Fruit fly (Drosophila melanogaster) whole organism, embryonic: ENCODE data around the gene CG11307.

Experiments
- B-H2 ChIP-seq: fragments of 200-800 bp; sonication (Bioruptor generic); optimal IDR thresholded peaks from 2 replicates; lab custom pipeline; 2018; ENCODE audit warnings: missing biosample characterization, mild to moderate bottlenecking, missing genetic modification characterization
- Bdp1 ChIP-seq: fragments of 200-800 bp; sonication (Bioruptor generic); optimal IDR thresholded peaks from 3 replicates; lab custom pipeline; 2016; ENCODE audit warnings: missing biosample characterization, missing genetic modification characterization
- C15 ChIP-seq: fragments of 200-800 bp; sonication (Bioruptor generic); IDR thresholded peaks from 3 replicates; pipeline ENCODE4 v1.3.6; 2022; ENCODE audit warnings: missing biosample characterization, missing genetic modification characterization
- CG10267 ChIP-seq: fragments of 200-800 bp; sonication (Bioruptor generic); optimal IDR thresholded peaks from 2 replicates; lab custom pipeline; 2018; ENCODE audit warnings: missing biosample characterization, mild to moderate bottlenecking, missing genetic modification characterization, moderate library complexity
- CG10321 ChIP-seq: fragments of 200-800 bp; sonication (Bioruptor generic); IDR thresholded peaks from 2 replicates; pipeline ENCODE4 v1.3.6; 2022; ENCODE audit warnings: missing biosample characterization, missing genetic modification characterization
- CG10366 ChIP-seq: fragments of 200-800 bp; sonication (Bioruptor generic); IDR thresholded peaks from 2 replicates; pipeline ENCODE4 v1.3.6; 2022; ENCODE audit warnings: missing biosample characterization, missing genetic modification characterization
- CG10431 ChIP-seq: fragments of 200-800 bp; sonication (Bioruptor generic); optimal IDR thresholded peaks from 3 replicates; lab custom pipeline; 2018; ENCODE audit warnings: missing biosample characterization, mild to moderate bottlenecking, missing genetic modification characterization
- CG10654 ChIP-seq: fragments of 200-800 bp; sonication (Bioruptor generic); optimal IDR thresholded peaks from 2 replicates; lab custom pipeline; 2016; ENCODE audit warnings: missing biosample characterization, missing genetic modification characterization
- CG1233 ChIP-seq: fragments of 200-800 bp; sonication (Bioruptor generic); optimal IDR thresholded peaks from 4 replicates; lab custom pipeline; 2018; ENCODE audit warnings: missing biosample characterization, mild to moderate bottlenecking, missing genetic modification characterization
- CG12769 ChIP-seq: fragments of 200-800 bp; sonication (Bioruptor generic); optimal IDR thresholded peaks from 2 replicates; lab custom pipeline; 2019; ENCODE audit warnings: missing biosample characterization, mild to moderate bottlenecking, missing genetic modification characterization, moderate library complexity
- CG12942 ChIP-seq: fragments of 200-800 bp; sonication (Bioruptor generic); optimal IDR thresholded peaks from 3 replicates; lab custom pipeline; 2016; ENCODE audit warnings: missing biosample characterization, missing genetic modification characterization
- CG13123 ChIP-seq: fragments of 200-800 bp; sonication (Bioruptor generic); optimal IDR thresholded peaks from 2 replicates; lab custom pipeline; 2016; ENCODE audit warnings: missing biosample characterization, missing genetic modification characterization
- CG14050 ChIP-seq: fragments of 200-800 bp; sonication (Bioruptor generic); IDR thresholded peaks from 3 replicates; pipeline ENCODE4 v1.3.6; 2022; ENCODE audit warnings: missing biosample characterization, missing genetic modification characterization
- CG14710 ChIP-seq: fragments of 200-800 bp; sonication (Bioruptor generic); optimal IDR thresholded peaks from 3 replicates; lab custom pipeline; 2019; ENCODE audit warnings: missing biosample characterization, mild to moderate bottlenecking, missing genetic modification characterization, moderate library complexity
- CG15601 ChIP-seq: fragments of 200-800 bp; sonication (Bioruptor generic); optimal IDR thresholded peaks from 3 replicates; lab custom pipeline; 2019; ENCODE audit warnings: missing biosample characterization, mild to moderate bottlenecking, missing genetic modification characterization, moderate library complexity
- CG1647 ChIP-seq: fragments of 200-800 bp; sonication (Bioruptor generic); optimal IDR thresholded peaks from 3 replicates; lab custom pipeline; 2016; ENCODE audit warnings: missing biosample characterization, missing genetic modification characterization
- CG17385 ChIP-seq: fragments of 200-800 bp; sonication (Bioruptor generic); optimal IDR thresholded peaks from 3 replicates; lab custom pipeline; 2018; ENCODE audit warnings: missing biosample characterization, mild to moderate bottlenecking, missing genetic modification characterization
- CG2889 ChIP-seq: fragments of 200-800 bp; sonication (Bioruptor generic); IDR thresholded peaks from 3 replicates; pipeline ENCODE4 v1.3.6; 2022; ENCODE audit warnings: missing biosample characterization, missing genetic modification characterization
- CG30403 ChIP-seq: fragments of 200-800 bp; sonication (Bioruptor generic); optimal IDR thresholded peaks from 3 replicates; lab custom pipeline; 2016; ENCODE audit warnings: missing biosample characterization, missing genetic modification characterization
- CG31224 ChIP-seq: fragments of 200-800 bp; sonication (Bioruptor generic); IDR thresholded peaks from 2 replicates; pipeline ENCODE4 v1.3.6; 2022; ENCODE audit warnings: missing biosample characterization, missing genetic modification characterization
- CG31365 ChIP-seq: fragments of 200-800 bp; sonication (Bioruptor generic); optimal IDR thresholded peaks from 2 replicates; lab custom pipeline; 2018; ENCODE audit warnings: missing biosample characterization, mild to moderate bottlenecking, missing genetic modification characterization
- CG4854 ChIP-seq: fragments of 200-800 bp; sonication (Bioruptor generic); optimal IDR thresholded peaks from 2 replicates; lab custom pipeline; 2016; ENCODE audit warnings: missing biosample characterization, missing genetic modification characterization, inconsistent platforms
- CG6254 ChIP-seq: fragments of 200-800 bp; sonication (Bioruptor generic); optimal IDR thresholded peaks from 3 replicates; lab custom pipeline; 2017; ENCODE audit warnings: mild to moderate bottlenecking, missing biosample characterization, missing genetic modification reagents, missing genetic modification characterization
- CG7928 ChIP-seq: fragments of 200-800 bp; sonication (Bioruptor generic); optimal IDR thresholded peaks from 2 replicates; lab custom pipeline; 2017; ENCODE audit warnings: missing biosample characterization, mild to moderate bottlenecking, missing genetic modification characterization
- CG8359 ChIP-seq: fragments of 200-800 bp; sonication (Bioruptor generic); optimal IDR thresholded peaks from 2 replicates; lab custom pipeline; 2017; ENCODE audit warnings: missing biosample characterization, mild to moderate bottlenecking, missing genetic modification characterization, borderline replicate concordance
- CG9932 ChIP-seq: fragments of 200-800 bp; sonication (Bioruptor generic); IDR thresholded peaks from 2 replicates; pipeline ENCODE4 v1.3.6; 2022; ENCODE audit warnings: missing biosample characterization, missing genetic modification characterization
- CHES-1-like ChIP-seq: fragments of 200-800 bp; sonication (Bioruptor generic); optimal IDR thresholded peaks from 2 replicates; lab custom pipeline; 2016; ENCODE audit warnings: missing biosample characterization, missing genetic modification characterization
- Deaf1 ChIP-seq: fragments of 200-800 bp; optimal IDR thresholded peaks from 3 replicates; lab custom pipeline; 2019; ENCODE audit warnings: missing biosample characterization, mild to moderate bottlenecking, missing genetic modification characterization, moderate library complexity
- Elba2 ChIP-seq: fragments of 200-800 bp; sonication (Bioruptor generic); optimal IDR thresholded peaks from 3 replicates; lab custom pipeline; 2016; ENCODE audit warnings: missing biosample characterization, missing genetic modification characterization
- Mad ChIP-seq: fragments of 200-800 bp; sonication (Bioruptor generic); optimal IDR thresholded peaks from 2 replicates; lab custom pipeline; 2016; ENCODE audit warnings: missing biosample characterization, missing genetic modification characterization
- Myb ChIP-seq: fragments of 200-800 bp; sonication (Bioruptor generic); optimal IDR thresholded peaks from 2 replicates; lab custom pipeline; 2016; ENCODE audit warnings: missing biosample characterization, missing genetic modification characterization
- Scr ChIP-seq: fragments of 200-800 bp; sonication (Bioruptor generic); IDR thresholded peaks from 2 replicates; pipeline ENCODE4 v1.3.6; 2022; ENCODE audit warnings: missing biosample characterization, missing genetic modification characterization; ENCODE audit not compliant: partially characterized antibody
- Six4 ChIP-seq: fragments of 200-800 bp; sonication (Bioruptor generic); optimal IDR thresholded peaks from 2 replicates; lab custom pipeline; 2016; ENCODE audit warnings: missing biosample characterization, missing genetic modification characterization
- Sox102F ChIP-seq: fragments of 200-800 bp; sonication (Bioruptor generic); optimal IDR thresholded peaks from 2 replicates; lab custom pipeline; 2018; ENCODE audit warnings: missing biosample characterization, mild to moderate bottlenecking, missing genetic modification characterization, moderate library complexity
- amos ChIP-seq: fragments of 200-800 bp; sonication (Bioruptor generic); IDR thresholded peaks from 2 replicates; pipeline ENCODE4 v1.3.6; 2022; ENCODE audit warnings: missing biosample characterization, missing genetic modification characterization; ENCODE audit not compliant: partially characterized antibody
- aop ChIP-seq: fragments of 200-800 bp; sonication (Bioruptor generic); IDR thresholded peaks from 2 replicates; pipeline ENCODE4 v1.3.6; 2022; ENCODE audit warnings: missing biosample characterization, missing genetic modification characterization
- bowl ChIP-seq: fragments of 200-800 bp; sonication (Bioruptor generic); IDR thresholded peaks from 2 replicates; pipeline ENCODE4 v1.3.6; 2022; ENCODE audit warnings: missing biosample characterization, missing genetic modification characterization
- bsh ChIP-seq, 2 experiments: fragments of 200-800 bp; sonication (Bioruptor generic); optimal IDR thresholded peaks; 2 replicates each; lab custom pipeline; 2017 to 2018; ENCODE audit warnings: mild to moderate bottlenecking in 2 of 2, missing biosample characterization in 2 of 2, missing genetic modification characterization in 2 of 2, moderate library complexity in 1 of 2
- dmrt99B ChIP-seq: fragments of 200-800 bp; sonication (Bioruptor generic); optimal IDR thresholded peaks from 2 replicates; lab custom pipeline; 2018; ENCODE audit warnings: missing biosample characterization, mild to moderate bottlenecking, missing genetic modification characterization, moderate library complexity
- ems ChIP-seq: fragments of 200-800 bp; sonication (Bioruptor generic); optimal IDR thresholded peaks from 3 replicates; lab custom pipeline; 2016; ENCODE audit warnings: missing biosample characterization, missing genetic modification characterization
- gsb-n ChIP-seq: fragments of 200-800 bp; sonication (Bioruptor generic); optimal IDR thresholded peaks from 3 replicates; lab custom pipeline; 2018; ENCODE audit warnings: missing biosample characterization, mild to moderate bottlenecking, missing genetic modification characterization
- hb ChIP-seq: fragments of 200-800 bp; sonication (Bioruptor generic); IDR thresholded peaks from 3 replicates; pipeline ENCODE4 v1.3.6; 2022; ENCODE audit warnings: missing biosample characterization, missing genetic modification characterization; ENCODE audit not compliant: partially characterized antibody
- jing ChIP-seq: fragments of 200-800 bp; sonication (Bioruptor generic); optimal IDR thresholded peaks from 2 replicates; lab custom pipeline; 2018; ENCODE audit warnings: missing biosample characterization, mild to moderate bottlenecking, missing genetic modification characterization
- luna ChIP-seq: fragments of 200-800 bp; sonication (Bioruptor generic); optimal IDR thresholded peaks from 2 replicates; lab custom pipeline; 2016; ENCODE audit warnings: missing biosample characterization, missing genetic modification characterization
- oc ChIP-seq: fragments of 200-800 bp; sonication (Bioruptor generic); optimal IDR thresholded peaks from 2 replicates; lab custom pipeline; 2018; ENCODE audit warnings: missing biosample characterization, mild to moderate bottlenecking, missing genetic modification characterization, moderate library complexity
- peb ChIP-seq: fragments of 200-800 bp; sonication (Bioruptor generic); IDR thresholded peaks from 2 replicates; pipeline ENCODE4 v1.3.6; 2022; ENCODE audit warnings: missing biosample characterization, missing genetic modification characterization
- slp2 ChIP-seq: fragments of 200-800 bp; sonication (Bioruptor generic); optimal IDR thresholded peaks from 2 replicates; lab custom pipeline; 2016; ENCODE audit warnings: missing biosample characterization, missing genetic modification characterization
- sna ChIP-seq: fragments of 200-800 bp; sonication (Bioruptor generic); IDR thresholded peaks from 2 replicates; pipeline ENCODE4 v1.3.6; 2022; ENCODE audit warnings: missing biosample characterization, missing genetic modification characterization; ENCODE audit not compliant: partially characterized antibody
- sqz ChIP-seq: fragments of 200-800 bp; sonication (Bioruptor generic); optimal IDR thresholded peaks from 3 replicates; lab custom pipeline; 2018; ENCODE audit warnings: missing biosample characterization, mild to moderate bottlenecking, missing genetic modification characterization
- stwl ChIP-seq: fragments of 200-800 bp; sonication (Bioruptor generic); optimal IDR thresholded peaks from 3 replicates; lab custom pipeline; 2018; ENCODE audit warnings: missing biosample characterization, mild to moderate bottlenecking, missing genetic modification characterization, moderate library complexity
- zen ChIP-seq: fragments of 200-800 bp; sonication (Bioruptor generic); optimal IDR thresholded peaks from 3 replicates; lab custom pipeline; 2018; ENCODE audit warnings: missing biosample characterization, mild to moderate bottlenecking, missing genetic modification characterization, moderate library complexity

CG11307 gene

dm6 chr3L:21652768-21653167 lies 35.3 kb downstream of the CG11307 start (continued):
- TF ChIP-seq oc (peak; percentile 25), CG10366 (GFP tag; lab: Robert Waterston, UW) (peak; percentile 69), bsh (GFP tag; optimal IDR thresholded peaks at IDR 0.05; lab: Kevin White, UChicago) (peak in 1 of 2 experiments; percentile 69), hb (GFP tag; lab: Robert Waterston, UW) (no peak), CG17385 (GFP tag; lab: Kevin White, UChicago) (peak; percentile 15), aop (GFP tag; lab: Robert Waterston, UW) (peak; percentile 55; the same call in 1 of the 2 replicates), bowl (GFP tag; lab: Robert Waterston, UW) (no peak), sna (no peak), amos (peak; percentile 66), CG1647 (GFP tag; lab: Kevin White, UChicago) (peak; percentile 54), CG31365 (tag; lab: Kevin White, UChicago) (peak; percentile 45), Bdp1 (GFP tag; lab: Kevin White, UChicago) (no peak), luna (GFP tag; lab: Kevin White, UChicago) (no peak), CG6254 (GFP tag; lab: Kevin White, UChicago) (no peak), ems (GFP tag; lab: Kevin White, UChicago) (peak; percentile 33), B-H2 (peak; percentile 59), CG7928 (GFP tag; lab: Kevin White, UChicago) (no peak), peb (GFP tag; lab: Robert Waterston, UW) (peak; percentile 39; the same call in 1 of the 2 replicates), jing (GFP tag; lab: Kevin White, UChicago) (peak; percentile 8), dmrt99B (tag; lab: Kevin White, UChicago) (peak; percentile 57), CG1233 (GFP tag; lab: Kevin White, UChicago) (peak; percentile 70), gsb-n (tag; lab: Kevin White, UChicago) (peak; percentile 31), slp2 (GFP tag; lab: Kevin White, UChicago) (peak; percentile 61), Scr (GFP tag; lab: Robert Waterston, UW) (no peak), zen (tag; lab: Kevin White, UChicago) (peak; percentile 81), Deaf1 (tag; lab: Kevin White, UChicago) (peak; percentile 21), stwl (peak; percentile 68), CG9932 (GFP tag; lab: Robert Waterston, UW) (peak; percentile 85), CG31224 (GFP tag; lab: Robert Waterston, UW) (no peak), CG10654 (peak; percentile 72), CG30403 (GFP tag; lab: Kevin White, UChicago) (peak; percentile 80), Mad (GFP tag; lab: Kevin White, UChicago) (peak; percentile 63), CHES-1-like (peak; percentile 43), CG10431 (GFP tag; lab: Kevin White, UChicago) (no peak), Six4 (GFP tag; lab: Kevin White, UChicago) (peak; percentile 59), CG14050 (GFP tag; lab: Robert Waterston, UW) (no peak), CG4854 (GFP tag; lab: Kevin White, UChicago) (peak; percentile 53), CG12942 (GFP tag; lab: Kevin White, UChicago) (peak; percentile 58), CG13123 (GFP tag; lab: Kevin White, UChicago) (peak; percentile 73), CG2889 (GFP tag; lab: Robert Waterston, UW) (no peak), Sox102F (GFP tag; lab: Kevin White, UChicago) (peak; percentile 81), Myb (GFP tag; lab: Kevin White, UChicago) (peak; percentile 74), CG14710 (tag; lab: Kevin White, UChicago) (peak; percentile 57), sqz (GFP tag; lab: Kevin White, UChicago) (no peak), CG10321 (GFP tag; lab: Robert Waterston, UW) (no peak), CG12769 (tag; lab: Kevin White, UChicago) (peak; percentile 56), CG8359 (no peak), Elba2 (GFP tag; lab: Kevin White, UChicago) (peak; percentile 59), C15 (GFP tag; lab: Robert Waterston, UW) (no peak), CG10267 (tag; lab: Kevin White, UChicago) (peak; percentile 67), CG15601 (tag; lab: Kevin White, UChicago) (peak; percentile 77)
